Fruit fly (Drosophila melanogaster) whole organism, embryonic: ENCODE data around the gene Pgd.
A peak's percentile ranks its signal among the peaks of the same experiment; 100 is the strongest.

Experiments
- Ada2b ChIP-seq: fragments of 200-800 bp; sonication (Bioruptor generic); IDR thresholded peaks from 2 replicates; pipeline ENCODE4 v1.3.6; 2022; ENCODE audit warnings: missing biosample characterization, missing genetic modification characterization
- Antp ChIP-seq: fragments of 200-800 bp; sonication (Bioruptor generic); optimal IDR thresholded peaks from 3 replicates; lab custom pipeline; 2016; ENCODE audit warnings: missing biosample characterization, missing genetic modification characterization
- Atf3 ChIP-seq: fragments of 200-800 bp; sonication (Bioruptor generic); optimal IDR thresholded peaks from 3 replicates; lab custom pipeline; 2016; ENCODE audit warnings: missing biosample characterization, missing genetic modification characterization
- Awh ChIP-seq: fragments of 200-800 bp; sonication (Bioruptor generic); IDR thresholded peaks from 2 replicates; pipeline ENCODE4, ENCODE4 v1.3.6; 2022; ENCODE audit warnings: missing biosample characterization, missing genetic modification characterization
- CG10543 ChIP-seq: fragments of 200-800 bp; sonication (Bioruptor generic); optimal IDR thresholded peaks from 3 replicates; lab custom pipeline; 2017; ENCODE audit warnings: missing biosample characterization, mild to moderate bottlenecking, missing genetic modification characterization, moderate library complexity
- CG12071 ChIP-seq: fragments of 200-800 bp; sonication (Bioruptor generic); optimal IDR thresholded peaks from 3 replicates; lab custom pipeline; 2018; ENCODE audit warnings: missing biosample characterization, mild to moderate bottlenecking, missing genetic modification characterization
- CG12155 ChIP-seq: fragments of 200-800 bp; sonication (Bioruptor generic); optimal IDR thresholded peaks from 3 replicates; lab custom pipeline; 2016; ENCODE audit warnings: missing biosample characterization, missing genetic modification characterization
- CG12391 ChIP-seq: fragments of 200-800 bp; sonication (Bioruptor generic); optimal IDR thresholded peaks from 3 replicates; lab custom pipeline; 2018; ENCODE audit warnings: missing biosample characterization, mild to moderate bottlenecking, missing genetic modification characterization, moderate library complexity
- CG12659 ChIP-seq: fragments of 200-800 bp; sonication (Bioruptor generic); optimal IDR thresholded peaks from 3 replicates; lab custom pipeline; 2017; ENCODE audit warnings: mild to moderate bottlenecking, missing biosample characterization, missing genetic modification reagents, missing genetic modification characterization
- CG13296 ChIP-seq: fragments of 200-800 bp; sonication (Bioruptor generic); optimal IDR thresholded peaks from 3 replicates; lab custom pipeline; 2018; ENCODE audit warnings: missing biosample characterization, mild to moderate bottlenecking, missing genetic modification characterization
- CG16815 ChIP-seq: fragments of 200-800 bp; sonication (Bioruptor generic); optimal IDR thresholded peaks from 3 replicates; lab custom pipeline; 2017; ENCODE audit warnings: missing biosample characterization, mild to moderate bottlenecking, missing genetic modification characterization
- CG17612 ChIP-seq: fragments of 200-800 bp; sonication (Bioruptor generic); IDR thresholded peaks from 2 replicates; pipeline ENCODE4 v1.3.6; 2022; ENCODE audit warnings: missing biosample characterization, missing genetic modification characterization
- CG2120 ChIP-seq: fragments of 200-800 bp; sonication (Bioruptor generic); optimal IDR thresholded peaks from 3 replicates; lab custom pipeline; 2016; ENCODE audit warnings: missing biosample characterization, missing genetic modification characterization
- CG43689 ChIP-seq: fragments of 200-800 bp; sonication (Bioruptor generic); IDR thresholded peaks from 2 replicates; pipeline ENCODE4 v1.3.6; 2022; ENCODE audit warnings: missing biosample characterization, missing genetic modification characterization
- CG6254 ChIP-seq: fragments of 200-800 bp; sonication (Bioruptor generic); optimal IDR thresholded peaks from 3 replicates; lab custom pipeline; 2017; ENCODE audit warnings: mild to moderate bottlenecking, missing biosample characterization, missing genetic modification reagents, missing genetic modification characterization
- CG6854 ChIP-seq: fragments of 200-800 bp; sonication (Bioruptor generic); optimal IDR thresholded peaks from 3 replicates; lab custom pipeline; 2017; ENCODE audit warnings: missing biosample characterization, mild to moderate bottlenecking, missing genetic modification characterization
- CG7271 ChIP-seq: fragments of 200-800 bp; sonication (Bioruptor generic); optimal IDR thresholded peaks from 2 replicates; lab custom pipeline; 2018; ENCODE audit warnings: missing biosample characterization, mild to moderate bottlenecking, missing genetic modification characterization, moderate library complexity
- CG7839 ChIP-seq: fragments of 200-800 bp; sonication (Bioruptor generic); optimal IDR thresholded peaks from 3 replicates; lab custom pipeline; 2018; ENCODE audit warnings: missing biosample characterization, mild to moderate bottlenecking, missing genetic modification characterization, moderate library complexity
- CG9215 ChIP-seq: fragments of 200-800 bp; sonication (Bioruptor generic); IDR thresholded peaks from 2 replicates; pipeline ENCODE4 v1.3.6; 2022; ENCODE audit warnings: missing biosample characterization, missing genetic modification characterization
- Hand ChIP-seq: fragments of 200-800 bp; sonication (Bioruptor generic); optimal IDR thresholded peaks from 2 replicates; lab custom pipeline; 2017; ENCODE audit warnings: mild to moderate bottlenecking, missing biosample characterization, missing genetic modification reagents, missing genetic modification characterization
- Hey ChIP-seq: fragments of 200-800 bp; sonication (Bioruptor generic); optimal IDR thresholded peaks from 3 replicates; lab custom pipeline; 2018; ENCODE audit warnings: missing biosample characterization, mild to moderate bottlenecking, missing genetic modification characterization
- HmgD ChIP-seq: fragments of 200-800 bp; sonication (Bioruptor generic); optimal IDR thresholded peaks from 3 replicates; lab custom pipeline; 2016; ENCODE audit warnings: missing biosample characterization, missing genetic modification characterization
- Lhr ChIP-seq: fragments of 200-800 bp; sonication (Bioruptor generic); optimal IDR thresholded peaks from 3 replicates; lab custom pipeline; 2017; ENCODE audit warnings: mild to moderate bottlenecking, missing biosample characterization, missing genetic modification reagents, missing genetic modification characterization
- MBD-R2 ChIP-seq: fragments of 200-800 bp; sonication (Bioruptor generic); IDR thresholded peaks from 2 replicates; pipeline ENCODE4 v1.3.6; 2022; ENCODE audit warnings: missing biosample characterization, missing genetic modification characterization
- MESR4 ChIP-seq: fragments of 200-800 bp; sonication (Bioruptor generic); optimal IDR thresholded peaks from 2 replicates; lab custom pipeline; 2018; ENCODE audit warnings: missing biosample characterization, mild to moderate bottlenecking, missing genetic modification characterization, moderate library complexity
- Rx ChIP-seq: fragments of 200-800 bp; sonication (Bioruptor generic); IDR thresholded peaks from 2 replicates; pipeline ENCODE4 v1.3.6; 2022; ENCODE audit warnings: missing biosample characterization, missing genetic modification characterization
- Side ChIP-seq: fragments of 200-800 bp; sonication (Bioruptor generic); optimal IDR thresholded peaks from 2 replicates; lab custom pipeline; 2016; ENCODE audit warnings: missing biosample characterization, missing genetic modification characterization
- Sin3A ChIP-seq: fragments of >200 bp; optimal IDR thresholded peaks from 2 replicates; lab custom pipeline; 2018
- bowl ChIP-seq: fragments of 200-800 bp; sonication (Bioruptor generic); IDR thresholded peaks from 2 replicates; pipeline ENCODE4 v1.3.6; 2022; ENCODE audit warnings: missing biosample characterization, missing genetic modification characterization
- chinmo ChIP-seq: fragments of 200-800 bp; sonication (Bioruptor generic); IDR thresholded peaks from 4 replicates; pipeline ENCODE4 v1.3.6; 2022; ENCODE audit warnings: missing biosample characterization, missing genetic modification characterization; ENCODE audit not compliant: partially characterized antibody
- fd102C ChIP-seq: fragments of 200-800 bp; sonication (Bioruptor generic); optimal IDR thresholded peaks from 2 replicates; lab custom pipeline; 2018; ENCODE audit warnings: missing biosample characterization, mild to moderate bottlenecking, missing genetic modification characterization, moderate library complexity
- gfzf ChIP-seq: fragments of 200-800 bp; sonication (Bioruptor generic); optimal IDR thresholded peaks from 2 replicates; lab custom pipeline; 2016; ENCODE audit warnings: missing biosample characterization, mild to moderate bottlenecking, missing genetic modification characterization, moderate library complexity
- hkb ChIP-seq, 2 experiments: fragments of 200-800 bp in 1 of 2; fragments of >200 bp in 1 of 2; sonication (Bioruptor generic) in 1 of 2; IDR thresholded peaks in 1 of 2; optimal IDR thresholded peaks in 1 of 2; 2 replicates each; pipeline versions ENCODE4 v1.3.6 to Lab custom; 2017 to 2022; ENCODE audit warnings: missing biosample characterization in 1 of 2, missing genetic modification characterization in 1 of 2
- lilli ChIP-seq: fragments of 200-800 bp; sonication (Bioruptor generic); optimal IDR thresholded peaks from 3 replicates; lab custom pipeline; 2016; ENCODE audit warnings: missing biosample characterization, missing genetic modification characterization
- lmd ChIP-seq: fragments of 200-800 bp; sonication (Bioruptor generic); IDR thresholded peaks from 2 replicates; pipeline ENCODE4 v1.3.6; 2022; ENCODE audit warnings: missing biosample characterization, missing genetic modification characterization
- org-1 ChIP-seq: fragments of 200-800 bp; sonication (Bioruptor generic); optimal IDR thresholded peaks from 2 replicates; lab custom pipeline; 2017; ENCODE audit warnings: missing biosample characterization, missing genetic modification characterization
- p53 ChIP-seq: fragments of 200-800 bp; sonication (Bioruptor generic); optimal IDR thresholded peaks from 2 replicates; lab custom pipeline; 2016; ENCODE audit warnings: missing biosample characterization, missing genetic modification characterization
- pan ChIP-seq, 4 experiments: fragments of >200 bp in 3 of 4; fragments of 200-800 bp in 1 of 4; sonication (Bioruptor generic) in 1 of 4; optimal IDR thresholded peaks in 3 of 4; IDR thresholded peaks in 1 of 4; 2 replicates each; pipeline versions ENCODE4 v1.3.6 to Lab custom; 2017 to 2022; ENCODE audit warnings: missing biosample characterization in 2 of 4, missing genetic modification characterization in 2 of 4, mixed read lengths in 1 of 4
- repo ChIP-seq: fragments of 200-800 bp; sonication (Bioruptor generic); optimal IDR thresholded peaks from 2 replicates; lab custom pipeline; 2016; ENCODE audit warnings: missing biosample characterization, missing genetic modification characterization
- rib ChIP-seq: fragments of 200-800 bp; sonication (Bioruptor generic); IDR thresholded peaks from 2 replicates; pipeline ENCODE4 v1.3.6; 2022; ENCODE audit warnings: missing biosample characterization, missing genetic modification characterization
- ro ChIP-seq: fragments of 200-800 bp; sonication (Bioruptor generic); IDR thresholded peaks from 2 replicates; pipeline ENCODE4 v1.3.6; 2022; ENCODE audit warnings: missing biosample characterization, missing genetic modification characterization
- sens ChIP-seq: fragments of 200-800 bp; sonication (Bioruptor generic); peaks from one replicate; lab custom pipeline; 2016; ENCODE audit warnings: missing biosample characterization, missing genetic modification characterization
- shn ChIP-seq: fragments of 200-800 bp; sonication (Bioruptor generic); optimal IDR thresholded peaks from 3 replicates; lab custom pipeline; 2016; ENCODE audit warnings: missing biosample characterization, missing genetic modification characterization
- slp2 ChIP-seq: fragments of 200-800 bp; sonication (Bioruptor generic); optimal IDR thresholded peaks from 2 replicates; lab custom pipeline; 2016; ENCODE audit warnings: missing biosample characterization, missing genetic modification characterization
- sqz ChIP-seq: fragments of 200-800 bp; sonication (Bioruptor generic); optimal IDR thresholded peaks from 3 replicates; lab custom pipeline; 2018; ENCODE audit warnings: missing biosample characterization, mild to moderate bottlenecking, missing genetic modification characterization
- tll ChIP-seq, 2 experiments: fragments of 200-800 bp in 1 of 2; fragments of >200 bp in 1 of 2; sonication (Bioruptor generic) in 1 of 2; optimal IDR thresholded peaks; 2 replicates each; lab custom pipeline; 2017 to 2019; ENCODE audit warnings: missing biosample characterization in 2 of 2, missing genetic modification characterization in 2 of 2, mild to moderate bottlenecking in 1 of 2, moderate library complexity in 1 of 2
- tna ChIP-seq: fragments of 200-800 bp; sonication (Bioruptor generic); IDR thresholded peaks from 2 replicates; pipeline ENCODE4 v1.3.6; 2022; ENCODE audit warnings: missing biosample characterization, missing genetic modification characterization; ENCODE audit not compliant: partially characterized antibody
- tup ChIP-seq: fragments of 200-800 bp; sonication (Bioruptor generic); optimal IDR thresholded peaks from 2 replicates; lab custom pipeline; 2016; ENCODE audit warnings: missing biosample characterization, mild to moderate bottlenecking, missing genetic modification characterization, moderate library complexity
- twi ChIP-seq: fragments of 200-800 bp; optimal IDR thresholded peaks from 2 replicates; lab custom pipeline; 2019; ENCODE audit warnings: missing biosample characterization, mild to moderate bottlenecking, missing genetic modification characterization, moderate library complexity
- yki ChIP-seq: fragments of >200 bp; optimal IDR thresholded peaks from 3 replicates; lab custom pipeline; 2018
- z ChIP-seq: fragments of 200-800 bp; sonication (Bioruptor generic); IDR thresholded peaks from 3 replicates; pipeline ENCODE4 v1.3.6; 2022; ENCODE audit warnings: missing biosample characterization, missing genetic modification characterization

The Pgd gene

dm6 chrX:2149478-2149877 lies 4.5 kb downstream of the Pgd start, which contains the start of gene bcn92 (continued):
- TF ChIP-seq tll (GFP tag; optimal IDR thresholded peaks at IDR 0.05; lab: Kevin White, UChicago) (no peak), sens (GFP tag; lab: Kevin White, UChicago) (peak; percentile 84), CG43689 (GFP tag; lab: Robert Waterston, UW) (no peak), gfzf (peak; percentile 69), tna (peak; percentile 85), lmd (GFP tag; lab: Robert Waterston, UW) (no peak; the same call in 1 of the 2 replicates), CG2120 (GFP tag; lab: Kevin White, UChicago) (peak; percentile 65), lilli (GFP tag; lab: Kevin White, UChicago) (peak; percentile 57), CG10543 (GFP tag; lab: Kevin White, UChicago) (peak; percentile 17), CG7271 (no peak), CG12391 (tag; lab: Kevin White, UChicago) (peak; percentile 64), twi (tag; lab: Kevin White, UChicago) (no peak), tup (GFP tag; lab: Kevin White, UChicago) (peak; percentile 3), sqz (GFP tag; lab: Kevin White, UChicago) (peak; percentile 19), MESR4 (GFP tag; lab: Kevin White, UChicago) (peak; percentile 53), Hey (tag; lab: Kevin White, UChicago) (no peak), Hand (no peak), yki (no peak), CG12659 (GFP tag; lab: Kevin White, UChicago) (peak; percentile 53), org-1 (GFP tag; lab: Kevin White, UChicago) (no peak), CG6854 (no peak), Ada2b (GFP tag; lab: Robert Waterston, UW) (peak; percentile 40; the same call in 1 of the 2 replicates), slp2 (GFP tag; lab: Kevin White, UChicago) (peak; percentile 16), hkb (optimal IDR thresholded peaks at IDR 0.05; lab: Kevin White, UChicago) (no peak), hkb (GFP tag; IDR thresholded peaks at IDR 0.05; lab: Robert Waterston, UW) (no peak), repo (GFP tag; lab: Kevin White, UChicago) (no peak), MBD-R2 (GFP tag; lab: Robert Waterston, UW) (peak; percentile 91), CG17612 (GFP tag; lab: Robert Waterston, UW) (no peak), Awh (GFP tag; lab: Robert Waterston, UW) (no peak), HmgD (GFP tag; lab: Kevin White, UChicago) (no peak), chinmo (GFP tag; lab: Robert Waterston, UW) (peak; percentile 91; the same call in 3 of the 4 replicates), CG13296 (peak; percentile 7), CG9215 (GFP tag; lab: Robert Waterston, UW) (no peak), CG6254 (no peak), CG12071 (no peak), CG12155 (GFP tag; lab: Kevin White, UChicago) (peak; percentile 18), ro (no peak), Rx (GFP tag; lab: Robert Waterston, UW) (no peak), pan (optimal IDR thresholded peaks at IDR 0.05; lab: Kevin White, UChicago) (no peak), pan (GFP tag; optimal IDR thresholded peaks at IDR 0.05 in 1 of 2, IDR thresholded peaks at IDR 0.05 in 1 of 2) (no peak), Antp (GFP tag; lab: Kevin White, UChicago) (peak; percentile 41), Lhr (GFP tag; lab: Kevin White, UChicago) (no peak), p53 (GFP tag; lab: Kevin White, UChicago) (no peak), CG16815 (no peak), Sin3A (peak; percentile 30), Atf3 (GFP tag; lab: Kevin White, UChicago) (no peak), fd102C (GFP tag; lab: Kevin White, UChicago) (no peak), Side (GFP tag; lab: Kevin White, UChicago) (peak; percentile 35), shn (peak; percentile 16), CG7839 (tag; lab: Kevin White, UChicago) (peak; percentile 30), rib (GFP tag; lab: Robert Waterston, UW) (no peak), z (GFP tag; lab: Robert Waterston, UW) (no peak), bowl (no peak)
